Worm (Caenorhabditis elegans): ENCODE data around the gene xbx-6.
A peak's percentile ranks its signal among the peaks of the same experiment; 100 is the strongest.

Gene xbx-6

DNA sequence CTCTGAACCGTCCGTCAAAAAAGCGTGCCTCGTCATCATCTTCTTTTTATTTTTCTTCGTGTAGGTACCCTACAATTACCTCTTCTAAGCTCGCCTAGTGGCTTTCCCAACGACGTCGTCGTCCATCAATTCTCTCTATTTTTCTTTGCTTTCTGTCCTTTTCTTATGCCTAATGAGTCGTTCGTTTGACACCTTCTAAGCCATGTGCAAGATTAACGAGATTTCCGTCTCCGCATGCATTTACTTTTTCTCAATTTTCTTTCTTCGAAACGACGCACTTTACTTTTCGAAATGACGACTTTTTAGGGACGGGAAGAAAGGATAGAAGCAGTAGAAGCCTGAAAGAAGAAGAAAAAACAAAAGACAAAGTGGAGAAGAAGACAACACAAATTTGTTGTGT, 36.5 kb upstream of the xbx-6 start, which contains the start of gene ZK287.1:
Gene ZK287.1 (plus strand): TSS at position 301 of the 400 bp plus-strand sequence.
- TF ChIP-seq ces-1 (GFP tag; optimal IDR thresholded peaks at IDR 0.05) (peak; percentile 62), nhr-28 (tag; optimal IDR thresholded peaks at IDR 0.05) (no peak), unc-120 (tag; optimal IDR thresholded peaks at IDR 0.05; ENCODE audit: poor library complexity, severe bottlenecking) (no peak)

DNA sequence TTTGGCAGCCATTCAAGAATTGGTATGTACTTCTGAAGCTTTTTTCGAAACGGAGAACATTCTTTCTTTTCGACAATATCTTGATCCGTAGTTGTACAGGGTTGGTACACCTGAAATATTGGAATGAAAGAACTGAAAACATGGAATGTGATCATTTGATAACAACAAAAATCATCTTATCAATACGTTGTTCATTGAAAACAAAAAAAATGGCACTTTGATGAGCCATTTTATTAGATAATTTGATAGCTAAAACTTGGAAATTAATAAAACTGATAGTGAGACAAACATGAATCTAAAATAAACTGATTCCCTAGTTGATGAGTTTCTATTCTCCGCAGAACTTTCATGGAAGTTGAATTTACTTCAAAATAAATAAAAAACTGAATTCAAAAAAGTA, 30.4 kb upstream of the xbx-6 start:
- no peak for TF ChIP-seq lin-13 (tag; optimal IDR thresholded peaks at IDR 0.05)
- no peak for TF ChIP-seq blmp-1 (tag; optimal IDR thresholded peaks at IDR 0.05)
- no peak for TF ChIP-seq flh-1 (GFP tag; optimal IDR thresholded peaks at IDR 0.05)
- no peak for TF ChIP-seq mls-2 (tag; optimal IDR thresholded peaks at IDR 0.05)
- TF ChIP-seq bed-3 (GFP tag; optimal IDR thresholded peaks at IDR 0.05) = no peak
- TF ChIP-seq ztf-11 (tag; optimal IDR thresholded peaks at IDR 0.05) = no peak
- no peak for TF ChIP-seq elt-3 (tag; optimal IDR thresholded peaks at IDR 0.05)
- no peak for TF ChIP-seq ceh-39 (tag; optimal IDR thresholded peaks at IDR 0.05)
- no peak for TF ChIP-seq cnd-1 (tag; optimal IDR thresholded peaks at IDR 0.05)
- no peak for TF ChIP-seq mep-1 (tag; optimal IDR thresholded peaks at IDR 0.05)
- TF ChIP-seq sem-2 (GFP tag; optimal IDR thresholded peaks at IDR 0.05) = no peak
- no peak for TF ChIP-seq unc-120 (tag; optimal IDR thresholded peaks at IDR 0.05; ENCODE audit: poor library complexity, severe bottlenecking)
- no peak for TF ChIP-seq nhr-12 (tag; optimal IDR thresholded peaks at IDR 0.05)

DNA sequence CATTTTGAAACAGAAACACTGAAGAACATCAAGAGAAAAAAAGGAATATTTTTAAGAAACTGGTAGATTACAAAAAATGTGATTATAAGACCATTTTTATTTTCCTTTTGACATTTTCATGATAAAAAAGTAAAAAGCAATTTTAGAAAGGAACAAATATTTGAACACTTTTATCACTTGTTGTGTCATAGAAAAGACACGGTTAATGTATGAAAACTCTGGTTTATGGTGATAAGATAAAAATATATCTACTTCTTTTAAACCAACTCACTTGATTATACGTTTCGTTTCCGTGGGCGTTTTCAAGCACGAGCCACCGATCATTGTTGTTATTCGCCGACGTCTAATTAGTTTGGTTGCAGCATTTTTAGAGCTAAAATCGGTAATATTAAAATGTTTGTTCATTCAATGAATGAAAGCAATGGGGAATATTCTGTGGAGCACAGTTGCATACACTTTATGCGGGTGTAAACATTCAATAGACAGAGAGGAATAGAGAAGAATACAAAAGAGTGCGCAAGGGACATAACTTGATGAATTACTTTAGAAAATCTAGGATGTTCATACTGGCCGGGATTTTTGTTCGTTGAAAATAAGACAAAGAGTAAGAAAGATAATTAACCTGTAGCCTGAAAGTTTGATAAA, 29.5 kb upstream of the xbx-6 start, which contains the start of gene sulp-8:
Gene sulp-8 (minus strand): TSS at position 469 of the 645 bp plus-strand sequence.
- TF ChIP-seq pha-4 (tag; optimal IDR thresholded peaks at IDR 0.05) (peak; percentile 57), sem-2 (GFP tag; optimal IDR thresholded peaks at IDR 0.05) (no peak)

DNA sequence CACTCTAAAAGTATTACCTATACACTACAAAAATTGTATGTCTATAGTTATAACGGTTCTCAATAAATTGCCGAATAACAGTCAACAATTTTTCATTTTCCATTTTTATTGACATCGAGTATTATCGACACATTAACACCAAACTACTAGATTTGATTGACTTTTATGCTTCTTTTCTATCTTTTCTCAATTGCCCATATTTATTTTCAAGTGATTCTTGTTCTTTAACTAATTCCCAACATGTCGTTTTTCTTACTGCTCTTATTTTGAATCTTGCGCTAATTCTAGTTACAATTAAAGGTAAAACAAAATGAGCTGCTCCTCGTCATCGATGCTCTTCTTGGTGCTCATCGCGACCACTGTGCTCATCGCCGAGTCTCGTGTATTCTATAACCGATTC, 24.9 kb upstream of the xbx-6 start, which contains the start of gene cthd-1:
Gene cthd-1 (plus strand): TSS at position 301 of the 400 bp plus-strand sequence.
- TF ChIP-seq nhr-76 (tag; optimal IDR thresholded peaks at IDR 0.05) (no peak), elt-1 (tag; optimal IDR thresholded peaks at IDR 0.05; ENCODE audit: borderline replicate concordance, insufficient read depth) (no peak), M03D4.4 (tag; optimal IDR thresholded peaks at IDR 0.05) (no peak), lin-32 (GFP tag; optimal IDR thresholded peaks at IDR 0.05) (no peak), nhr-12 (tag; optimal IDR thresholded peaks at IDR 0.05) (no peak), hlh-1 (tag; optimal IDR thresholded peaks at IDR 0.05) (no peak), flh-1 (GFP tag; optimal IDR thresholded peaks at IDR 0.05) (no peak), lsy-2 (tag; optimal IDR thresholded peaks at IDR 0.05) (no peak), ces-1 (GFP tag; optimal IDR thresholded peaks at IDR 0.05) (no peak), mab-5 (tag; optimal IDR thresholded peaks at IDR 0.05) (no peak)

DNA sequence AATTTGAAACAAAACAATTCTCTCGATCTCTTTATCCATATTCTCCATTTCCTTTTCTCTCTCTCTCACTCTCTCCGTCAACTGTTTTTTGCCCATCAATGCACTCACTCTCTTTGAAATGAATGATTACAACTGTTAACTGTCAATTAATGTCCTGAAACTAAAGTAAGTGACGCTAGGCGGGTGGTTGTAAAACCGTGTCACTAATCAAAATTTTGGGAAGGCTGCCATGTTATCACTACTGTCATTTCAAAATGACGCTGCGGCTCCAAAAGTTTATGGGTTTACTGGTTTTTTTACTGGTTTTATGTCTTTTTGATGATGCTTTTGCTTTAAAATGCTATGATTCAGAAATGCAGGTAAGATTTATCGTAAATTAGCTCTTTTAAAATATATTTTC, 23.7 kb upstream of the xbx-6 start, which contains the start of gene ZK287.9:
Gene ZK287.9 (plus strand): TSS at position 192 of the 400 bp plus-strand sequence.
- no peak for TF ChIP-seq zip-8 (tag; optimal IDR thresholded peaks at IDR 0.05)
- TF ChIP-seq lin-32 (GFP tag; optimal IDR thresholded peaks at IDR 0.05) = no peak
- no peak for TF ChIP-seq ceh-39 (tag; optimal IDR thresholded peaks at IDR 0.05)
- no peak for TF ChIP-seq unc-62 (GFP tag; optimal IDR thresholded peaks at IDR 0.05)
- no peak for TF ChIP-seq drap-1 (GFP tag; optimal IDR thresholded peaks at IDR 0.05)
- TF ChIP-seq nhr-237 (tag; optimal IDR thresholded peaks at IDR 0.05) = no peak
- TF ChIP-seq elt-1 (tag; optimal IDR thresholded peaks at IDR 0.05; ENCODE audit: borderline replicate concordance, insufficient read depth) = no peak
- TF ChIP-seq cnd-1 (tag; optimal IDR thresholded peaks at IDR 0.05) = no peak
- no peak for TF ChIP-seq bed-3 (GFP tag; optimal IDR thresholded peaks at IDR 0.05)
- TF ChIP-seq elt-3 (tag; optimal IDR thresholded peaks at IDR 0.05) = no peak
- TF ChIP-seq M03D4.4 (tag; optimal IDR thresholded peaks at IDR 0.05) = no peak
- no peak for TF ChIP-seq nhr-76 (tag; optimal IDR thresholded peaks at IDR 0.05)
- no peak for TF ChIP-seq ztf-11 (tag; optimal IDR thresholded peaks at IDR 0.05)
- no peak for TF ChIP-seq pha-4 (tag; optimal IDR thresholded peaks at IDR 0.05)
- TF ChIP-seq mls-2 (tag; optimal IDR thresholded peaks at IDR 0.05) = no peak
- TF ChIP-seq mab-5 (tag; optimal IDR thresholded peaks at IDR 0.05) = no peak
- TF ChIP-seq tbx-8 (GFP tag; optimal IDR thresholded peaks at IDR 0.05) = no peak
- TF ChIP-seq nhr-2 (tag; optimal IDR thresholded peaks at IDR 0.05) = no peak
- TF ChIP-seq snpc-4 (tag; optimal IDR thresholded peaks at IDR 0.05) = no peak

Data from whole organism, mixed stage, embryonic.